Fruit fly (Drosophila melanogaster) Kc167 (cell line): ENCODE measurements around the gene CG43163.

Experiments
- insv ChIP-seq: fragments of >200 bp; optimal IDR thresholded peaks from 3 replicates; lab custom pipeline; 2018; ENCODE audit warnings: missing external identifiers
- ttk ChIP-seq: sonication (Bioruptor generic); optimal IDR thresholded peaks from 2 replicates; lab custom pipeline; 2017; ENCODE audit warnings: missing external identifiers

- no peak for TF ChIP-seq insv
- no peak for TF ChIP-seq ttk (lab: Kevin White, UChicago)
Observed at dm6 chr3L:8445027-8445426, 61.9 kb downstream of the CG43163 start.
